Worm (Caenorhabditis elegans) whole organism, L4 larva: ENCODE results near the gene Y45G5AM.6.

Experiments
- aha-1 ChIP-seq: fragments of 150-350 bp; peaks from one replicate; lab custom pipeline; 2014; ENCODE audit warnings: missing biosample characterization, missing genetic modification characterization
- ceh-44 ChIP-seq: fragments of 200-800 bp; sonication (Bioruptor generic); IDR thresholded peaks from 2 replicates; pipeline ENCODE4 v1.3.6; 2022; ENCODE audit warnings: missing genetic modification reagents, missing genetic modification characterization, missing compliant biosample characterization
- daf-12 ChIP-seq: fragments of 150-350 bp; optimal IDR thresholded peaks from 2 replicates; lab custom pipeline; 2014; ENCODE audit warnings: missing biosample characterization, missing genetic modification reagents, missing genetic modification characterization
- lim-7 ChIP-seq: fragments of 200-800 bp; sonication (Bioruptor generic); IDR thresholded peaks from 2 replicates; pipeline ENCODE4 v1.3.6; 2022; ENCODE audit warnings: missing genetic modification characterization, missing compliant biosample characterization
- lin-13 ChIP-seq: fragments of 150-350 bp; optimal IDR thresholded peaks from 2 replicates; lab custom pipeline; 2014; ENCODE audit warnings: missing biosample characterization, missing genetic modification reagents, missing genetic modification characterization
- lsy-2 ChIP-seq, 2 experiments: fragments of 150-350 bp in 1 of 2; sonication (generic microtip) in 1 of 2; optimal IDR thresholded peaks; 2 replicates each; lab custom pipeline; 2014 to 2017; ENCODE audit warnings: missing biosample characterization in 2 of 2, missing genetic modification characterization in 2 of 2
- mdl-1 ChIP-seq, 2 experiments: fragments of 150-350 bp in 1 of 2; sonication (generic microtip) in 1 of 2; optimal IDR thresholded peaks; 2 replicates each; lab custom pipeline; 2014 to 2017; ENCODE audit warnings: missing biosample characterization in 2 of 2, missing genetic modification characterization in 2 of 2
- nhr-11 ChIP-seq: fragments of 150-350 bp; optimal IDR thresholded peaks from 2 replicates; lab custom pipeline; 2014; ENCODE audit warnings: missing biosample characterization, missing genetic modification characterization
- pha-4 ChIP-seq, 2 experiments: fragments of 150-350 bp in 1 of 2; fragments of 200-800 bp in 1 of 2; sonication (Bioruptor generic) in 1 of 2; IDR thresholded peaks in 1 of 2; optimal IDR thresholded peaks in 1 of 2; 2 replicates each; pipeline versions ENCODE4 v1.3.6 to Lab custom; 2014 to 2022; ENCODE audit warnings: missing genetic modification characterization in 2 of 2, missing genetic modification reagents in 2 of 2, missing biosample characterization in 1 of 2, missing compliant biosample characterization in 1 of 2
- skn-1 ChIP-seq: fragments of 150-350 bp; optimal IDR thresholded peaks from 2 replicates; lab custom pipeline; 2014; ENCODE audit warnings: missing biosample characterization, missing genetic modification characterization
- snpc-1.2 ChIP-seq: fragments of 200-800 bp; sonication (Bioruptor generic); IDR thresholded peaks from 2 replicates; pipeline ENCODE4 v1.3.6; 2022; ENCODE audit warnings: missing genetic modification reagents, missing genetic modification characterization, missing compliant biosample characterization
- tag-97 ChIP-seq: fragments of 200-800 bp; sonication (Bioruptor generic); IDR thresholded peaks from 2 replicates; pipeline ENCODE4 v1.3.6; 2022; ENCODE audit warnings: missing genetic modification characterization, missing compliant biosample characterization
- unc-130 ChIP-seq: sonication (generic microtip); optimal IDR thresholded peaks from 2 replicates; lab custom pipeline; 2016; ENCODE audit warnings: missing genetic modification reagents, missing genetic modification characterization, missing compliant biosample characterization
- zag-1 ChIP-seq: fragments of 150-350 bp; optimal IDR thresholded peaks from 2 replicates; lab custom pipeline; 2014; ENCODE audit warnings: missing biosample characterization, missing genetic modification characterization

DNA sequence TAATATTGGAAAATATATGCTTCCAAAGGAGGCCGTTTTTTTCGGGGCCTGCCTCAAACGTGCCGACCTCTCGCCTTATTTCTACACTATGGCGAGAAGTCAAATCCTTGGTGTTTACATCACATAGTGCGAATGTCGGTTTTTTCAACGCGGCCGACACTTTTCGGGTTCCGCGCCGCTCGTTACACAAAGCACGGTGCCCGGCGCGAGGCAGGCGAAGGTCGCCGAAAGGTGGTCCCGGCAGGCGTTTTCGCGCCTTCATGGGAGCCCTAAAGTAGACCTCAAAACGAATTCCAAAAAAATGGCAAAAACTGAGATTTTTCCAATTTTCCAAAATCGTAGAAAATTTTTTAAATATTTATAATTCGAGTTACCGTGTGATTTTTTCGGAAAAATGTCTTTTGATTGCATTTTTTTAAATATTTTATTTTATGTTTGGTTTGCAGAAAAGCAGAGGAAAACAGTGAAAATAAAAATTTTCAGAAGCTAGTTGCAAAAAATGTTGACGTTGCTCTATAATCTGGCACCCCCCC lies 26.5 kb downstream of the Y45G5AM.6 start, which contains the start of gene T05B4.12:
- TF ChIP-seq lim-7 (GFP tag; lab: Robert Waterston, UW) (no peak), ceh-44 (GFP tag; lab: Robert Waterston, UW) (no peak), unc-130 (GFP tag; lab: Kevin White, UChicago) (no peak), zag-1 (tag; lab: Kevin White, UChicago) (no peak), aha-1 (tag; lab: Kevin White, UChicago) (no peak), mdl-1 (tag; optimal IDR thresholded peaks at IDR 0.05; lab: Kevin White, UChicago) (no peak), daf-12 (tag; lab: Kevin White, UChicago) (no peak), lsy-2 (tag; optimal IDR thresholded peaks at IDR 0.05; lab: Kevin White, UChicago) (no peak), pha-4 (GFP tag; IDR thresholded peaks at IDR 0.05; lab: Robert Waterston, UW) (no peak), pha-4 (tag; optimal IDR thresholded peaks at IDR 0.05; lab: Kevin White, UChicago) (no peak), snpc-1.2 (GFP tag; lab: Robert Waterston, UW) (no peak), tag-97 (GFP tag; lab: Robert Waterston, UW) (no peak), skn-1 (tag; lab: Kevin White, UChicago) (no peak), lin-13 (no peak), nhr-11 (no peak)
